Fruit fly (Drosophila melanogaster) whole organism, embryonic: Measurements from ENCODE around the gene Argp.
A peak's percentile ranks its signal among the peaks of the same experiment; 100 is the strongest.

Experiments used
- Adf1 ChIP-seq: fragments of 200-800 bp; sonication (Bioruptor generic); IDR thresholded peaks from 2 replicates; pipeline ENCODE4 v1.3.6; 2022; ENCODE audit warnings: missing biosample characterization, missing genetic modification characterization
- CG10147 ChIP-seq: fragments of 200-800 bp; sonication (Bioruptor generic); optimal IDR thresholded peaks from 2 replicates; lab custom pipeline; 2019; ENCODE audit warnings: missing biosample characterization, mild to moderate bottlenecking, missing genetic modification characterization, moderate library complexity
- CG10366 ChIP-seq: fragments of 200-800 bp; sonication (Bioruptor generic); IDR thresholded peaks from 2 replicates; pipeline ENCODE4 v1.3.6; 2022; ENCODE audit warnings: missing biosample characterization, missing genetic modification characterization
- CG12236 ChIP-seq: fragments of 200-800 bp; sonication (Bioruptor generic); optimal IDR thresholded peaks from 2 replicates; lab custom pipeline; 2016; ENCODE audit warnings: missing biosample characterization, missing genetic modification characterization
- CG13123 ChIP-seq: fragments of 200-800 bp; sonication (Bioruptor generic); optimal IDR thresholded peaks from 2 replicates; lab custom pipeline; 2016; ENCODE audit warnings: missing biosample characterization, missing genetic modification characterization
- CG13296 ChIP-seq: fragments of 200-800 bp; sonication (Bioruptor generic); optimal IDR thresholded peaks from 3 replicates; lab custom pipeline; 2018; ENCODE audit warnings: missing biosample characterization, mild to moderate bottlenecking, missing genetic modification characterization
- CG14441 ChIP-seq: fragments of 200-800 bp; sonication (Bioruptor generic); IDR thresholded peaks from 2 replicates; pipeline ENCODE4 v1.3.6; 2022; ENCODE audit warnings: missing biosample characterization, missing genetic modification characterization
- CG14860 ChIP-seq: fragments of 200-800 bp; sonication (Bioruptor generic); IDR thresholded peaks from 3 replicates; pipeline ENCODE4 v1.3.6; 2022; ENCODE audit warnings: missing biosample characterization, missing genetic modification characterization; ENCODE audit not compliant: partially characterized antibody
- CG15073 ChIP-seq: fragments of 200-800 bp; sonication (Bioruptor generic); optimal IDR thresholded peaks from 2 replicates; lab custom pipeline; 2016; ENCODE audit warnings: missing biosample characterization, missing genetic modification characterization
- CG15479 ChIP-seq: fragments of 200-800 bp; sonication (Bioruptor generic); optimal IDR thresholded peaks from 3 replicates; lab custom pipeline; 2019; ENCODE audit warnings: missing biosample characterization, mild to moderate bottlenecking, missing genetic modification characterization, moderate library complexity
- CG17359 ChIP-seq: fragments of 200-800 bp; sonication (Bioruptor generic); optimal IDR thresholded peaks from 3 replicates; lab custom pipeline; 2018; ENCODE audit warnings: missing biosample characterization, mild to moderate bottlenecking, missing genetic modification characterization, moderate library complexity
- CG17385 ChIP-seq: fragments of 200-800 bp; sonication (Bioruptor generic); optimal IDR thresholded peaks from 3 replicates; lab custom pipeline; 2018; ENCODE audit warnings: missing biosample characterization, mild to moderate bottlenecking, missing genetic modification characterization
- CG18619 ChIP-seq: fragments of 200-800 bp; sonication (Bioruptor generic); optimal IDR thresholded peaks from 3 replicates; lab custom pipeline; 2017; ENCODE audit warnings: missing biosample characterization, mild to moderate bottlenecking, missing genetic modification characterization
- CG33213 ChIP-seq: fragments of 200-800 bp; sonication (Bioruptor generic); optimal IDR thresholded peaks from 3 replicates; lab custom pipeline; 2016; ENCODE audit warnings: missing biosample characterization, missing genetic modification characterization
- CG6254 ChIP-seq: fragments of 200-800 bp; sonication (Bioruptor generic); optimal IDR thresholded peaks from 3 replicates; lab custom pipeline; 2017; ENCODE audit warnings: mild to moderate bottlenecking, missing biosample characterization, missing genetic modification reagents, missing genetic modification characterization
- CG7357 ChIP-seq: fragments of 200-800 bp; sonication (Bioruptor generic); IDR thresholded peaks from 3 replicates; pipeline ENCODE4 v1.3.6; 2022; ENCODE audit warnings: missing biosample characterization, missing genetic modification characterization
- CG7963 ChIP-seq: fragments of 200-800 bp; sonication (Bioruptor generic); IDR thresholded peaks from 3 replicates; pipeline ENCODE4 v1.3.6; 2022; ENCODE audit warnings: missing biosample characterization, missing genetic modification characterization; ENCODE audit not compliant: partially characterized antibody
- CG8388 ChIP-seq: fragments of 200-800 bp; sonication (Bioruptor generic); optimal IDR thresholded peaks from 2 replicates; lab custom pipeline; 2019; ENCODE audit warnings: missing biosample characterization, mild to moderate bottlenecking, missing genetic modification characterization, moderate library complexity
- CG8765 ChIP-seq: fragments of 200-800 bp; sonication (Bioruptor generic); IDR thresholded peaks from 2 replicates; pipeline ENCODE4 v1.3.6; 2022; ENCODE audit warnings: missing biosample characterization, missing genetic modification characterization
- CG9609 ChIP-seq: fragments of 200-800 bp; sonication (Bioruptor generic); optimal IDR thresholded peaks from 3 replicates; lab custom pipeline; 2016; ENCODE audit warnings: missing biosample characterization, missing genetic modification characterization
- Chrac-16 ChIP-seq: fragments of 200-800 bp; sonication (Bioruptor generic); optimal IDR thresholded peaks from 3 replicates; lab custom pipeline; 2016; ENCODE audit warnings: missing biosample characterization, missing genetic modification characterization
- E2f2 ChIP-seq: fragments of 200-800 bp; sonication (Bioruptor generic); IDR thresholded peaks from 2 replicates; pipeline ENCODE4 v1.3.6; 2022; ENCODE audit warnings: missing biosample characterization, missing genetic modification characterization
- Jarid2 ChIP-seq: fragments of 200-800 bp; sonication (Bioruptor generic); optimal IDR thresholded peaks from 3 replicates; lab custom pipeline; 2017; ENCODE audit warnings: mild to moderate bottlenecking, missing biosample characterization, missing genetic modification reagents, missing genetic modification characterization
- Meics ChIP-seq: fragments of 200-800 bp; sonication (Bioruptor generic); optimal IDR thresholded peaks from 2 replicates; lab custom pipeline; 2017; ENCODE audit warnings: missing biosample characterization, mild to moderate bottlenecking, missing genetic modification characterization
- Oaz ChIP-seq: fragments of 200-800 bp; sonication (Bioruptor generic); IDR thresholded peaks from 2 replicates; pipeline ENCODE4 v1.3.6; 2022; ENCODE audit warnings: missing biosample characterization, missing genetic modification characterization
- Stat92E ChIP-seq, 3 experiments: fragments of >200 bp in 2 of 3; fragments of 200-800 bp in 1 of 3; sonication (Bioruptor generic) in 1 of 3; optimal IDR thresholded peaks; 2 replicates each; lab custom pipeline; 2017 to 2019; ENCODE audit warnings: missing biosample characterization in 3 of 3, missing genetic modification characterization in 3 of 3, mild to moderate bottlenecking in 1 of 3, moderate library complexity in 1 of 3
- Taf1 ChIP-seq: fragments of 200-800 bp; sonication (Bioruptor generic); IDR thresholded peaks from 2 replicates; pipeline ENCODE4 v1.3.6; 2022; ENCODE audit warnings: missing biosample characterization, missing genetic modification characterization
- Trl ChIP-seq, 3 experiments: fragments of >200 bp in 2 of 3; fragments of 200-800 bp in 1 of 3; sonication (Bioruptor generic) in 1 of 3; optimal IDR thresholded peaks; 2 replicates in 1 of 3; 3 replicates in 2 of 3; lab custom pipeline; 2016 to 2017; ENCODE audit warnings: missing biosample characterization in 1 of 3, missing genetic modification characterization in 1 of 3
- Usf ChIP-seq: fragments of 200-800 bp; sonication (Bioruptor generic); optimal IDR thresholded peaks from 2 replicates; lab custom pipeline; 2017; ENCODE audit warnings: missing genotype, missing biosample characterization, missing genetic modification characterization
- ap ChIP-seq: fragments of 200-800 bp; sonication (Bioruptor generic); IDR thresholded peaks from 2 replicates; pipeline ENCODE4 v1.3.6; 2022; ENCODE audit warnings: missing biosample characterization, missing genetic modification characterization
- chm ChIP-seq: fragments of 200-800 bp; sonication (Bioruptor generic); IDR thresholded peaks from 2 replicates; pipeline ENCODE4 v1.3.6; 2022; ENCODE audit warnings: missing biosample characterization, missing genetic modification characterization
- dati ChIP-seq: fragments of 200-800 bp; sonication (Bioruptor generic); IDR thresholded peaks from 2 replicates; pipeline ENCODE4 v1.3.6; 2022; ENCODE audit warnings: missing biosample characterization, missing genetic modification characterization
- dysf ChIP-seq: fragments of 200-800 bp; sonication (Bioruptor generic); IDR thresholded peaks from 3 replicates; pipeline ENCODE4 v1.3.6; 2022; ENCODE audit warnings: missing biosample characterization, missing genetic modification characterization
- emc ChIP-seq: fragments of 200-800 bp; sonication (Bioruptor generic); optimal IDR thresholded peaks from 2 replicates; lab custom pipeline; 2016; ENCODE audit warnings: missing biosample characterization, missing genetic modification characterization
- eyg ChIP-seq: fragments of 200-800 bp; sonication (Bioruptor generic); optimal IDR thresholded peaks from 3 replicates; lab custom pipeline; 2016; ENCODE audit warnings: missing biosample characterization, missing genetic modification characterization
- hkb ChIP-seq, 2 experiments: fragments of 200-800 bp in 1 of 2; fragments of >200 bp in 1 of 2; sonication (Bioruptor generic) in 1 of 2; IDR thresholded peaks in 1 of 2; optimal IDR thresholded peaks in 1 of 2; 2 replicates each; pipeline versions ENCODE4 v1.3.6 to Lab custom; 2017 to 2022; ENCODE audit warnings: missing biosample characterization in 1 of 2, missing genetic modification characterization in 1 of 2
- jigr1 ChIP-seq: fragments of 200-800 bp; sonication (Bioruptor generic); IDR thresholded peaks from 3 replicates; pipeline ENCODE4 v1.3.6; 2022; ENCODE audit warnings: missing biosample characterization, missing genetic modification characterization
- jing ChIP-seq: fragments of 200-800 bp; sonication (Bioruptor generic); optimal IDR thresholded peaks from 2 replicates; lab custom pipeline; 2018; ENCODE audit warnings: missing biosample characterization, mild to moderate bottlenecking, missing genetic modification characterization
- mam ChIP-seq: fragments of 200-800 bp; sonication (Bioruptor generic); optimal IDR thresholded peaks from 3 replicates; lab custom pipeline; 2016; ENCODE audit warnings: missing biosample characterization, missing genetic modification characterization
- nom ChIP-seq: fragments of 200-800 bp; sonication (Bioruptor generic); optimal IDR thresholded peaks from 2 replicates; lab custom pipeline; 2017; ENCODE audit warnings: missing biosample characterization, missing genetic modification characterization, mild to moderate bottlenecking, moderate library complexity, missing genetic modification reagents
- pb ChIP-seq: fragments of 200-800 bp; sonication (Bioruptor generic); optimal IDR thresholded peaks from 3 replicates; lab custom pipeline; 2016; ENCODE audit warnings: missing biosample characterization, missing genetic modification characterization
- peb ChIP-seq: fragments of 200-800 bp; sonication (Bioruptor generic); IDR thresholded peaks from 2 replicates; pipeline ENCODE4 v1.3.6; 2022; ENCODE audit warnings: missing biosample characterization, missing genetic modification characterization
- pnt ChIP-seq: fragments of 200-800 bp; sonication (Bioruptor generic); optimal IDR thresholded peaks from 3 replicates; lab custom pipeline; 2016; ENCODE audit warnings: missing biosample characterization, missing genetic modification characterization
- shn ChIP-seq: fragments of 200-800 bp; sonication (Bioruptor generic); optimal IDR thresholded peaks from 3 replicates; lab custom pipeline; 2016; ENCODE audit warnings: missing biosample characterization, missing genetic modification characterization
- so ChIP-seq: fragments of 200-800 bp; sonication (Bioruptor generic); IDR thresholded peaks from 3 replicates; pipeline ENCODE4 v1.3.6; 2022; ENCODE audit warnings: missing biosample characterization, missing genetic modification characterization
- sqz ChIP-seq: fragments of 200-800 bp; sonication (Bioruptor generic); optimal IDR thresholded peaks from 3 replicates; lab custom pipeline; 2018; ENCODE audit warnings: missing biosample characterization, mild to moderate bottlenecking, missing genetic modification characterization
- tgo ChIP-seq: fragments of 200-800 bp; sonication (Bioruptor generic); IDR thresholded peaks from 3 replicates; pipeline ENCODE4 v1.3.6; 2022; ENCODE audit warnings: missing biosample characterization, missing genetic modification characterization
- tio ChIP-seq: fragments of 200-800 bp; sonication (Bioruptor generic); optimal IDR thresholded peaks from 2 replicates; lab custom pipeline; 2017; ENCODE audit warnings: missing biosample characterization, missing genetic modification characterization, inconsistent platforms
- tx ChIP-seq: fragments of 200-800 bp; sonication (Bioruptor generic); optimal IDR thresholded peaks from 2 replicates; lab custom pipeline; 2016; ENCODE audit warnings: missing biosample characterization, missing genetic modification characterization
- unc-4 ChIP-seq: fragments of 200-800 bp; sonication (Bioruptor generic); IDR thresholded peaks from 2 replicates; pipeline ENCODE4 v1.3.6; 2022; ENCODE audit warnings: missing biosample characterization, missing genetic modification characterization; ENCODE audit not compliant: partially characterized antibody
- zen ChIP-seq: fragments of 200-800 bp; sonication (Bioruptor generic); optimal IDR thresholded peaks from 3 replicates; lab custom pipeline; 2018; ENCODE audit warnings: missing biosample characterization, mild to moderate bottlenecking, missing genetic modification characterization, moderate library complexity

Gene Argp

dm6 chr3R:13710645-13711044 is 906 bp upstream of the Argp start (continued):
- no peak for TF ChIP-seq Usf
- no peak for TF ChIP-seq CG18619 (GFP tag; lab: Kevin White, UChicago)
- TF ChIP-seq mam (GFP tag; lab: Kevin White, UChicago), result no peak
- TF ChIP-seq CG10147 (GFP tag; lab: Kevin White, UChicago), result no peak
- TF ChIP-seq CG8388 (GFP tag; lab: Kevin White, UChicago), result peak; percentile 3
- TF ChIP-seq CG17385 (GFP tag; lab: Kevin White, UChicago), result peak; percentile 7
- TF ChIP-seq dati (GFP tag; lab: Robert Waterston, UW), result no peak
- no peak for TF ChIP-seq hkb (optimal IDR thresholded peaks at IDR 0.05; lab: Kevin White, UChicago)
- TF ChIP-seq hkb (GFP tag; IDR thresholded peaks at IDR 0.05; lab: Robert Waterston, UW), result 0 out of 2 replicates have a peak, but pooled peaks have one; percentile 15
- TF ChIP-seq ap (GFP tag; lab: Robert Waterston, UW), result no peak
- no peak for TF ChIP-seq Chrac-16 (GFP tag; lab: Kevin White, UChicago)
- no peak for TF ChIP-seq Taf1 (GFP tag; lab: Robert Waterston, UW)
- TF ChIP-seq jigr1 (GFP tag; lab: Robert Waterston, UW), result no peak
- TF ChIP-seq pnt, result no peak
- peak; percentile 6; the same call in 1 of the 3 replicates for TF ChIP-seq dysf (GFP tag; lab: Robert Waterston, UW)
- no peak for TF ChIP-seq CG7963 (GFP tag; lab: Robert Waterston, UW)
- TF ChIP-seq CG33213 (GFP tag; lab: Kevin White, UChicago), result no peak
- TF ChIP-seq unc-4, result no peak
- no peak for TF ChIP-seq shn (GFP tag; lab: Kevin White, UChicago)
- TF ChIP-seq CG7357 (GFP tag; lab: Robert Waterston, UW), result no peak
- no peak for TF ChIP-seq CG15479
- TF ChIP-seq pb (GFP tag; lab: Kevin White, UChicago), result no peak
- no peak for TF ChIP-seq Adf1 (GFP tag; lab: Robert Waterston, UW)
- no peak for TF ChIP-seq CG6254 (GFP tag; lab: Kevin White, UChicago)
- TF ChIP-seq CG9609 (GFP tag; lab: Kevin White, UChicago), result no peak
- TF ChIP-seq Trl (optimal IDR thresholded peaks at IDR 0.05; lab: Kevin White, UChicago), result no peak
- no peak for TF ChIP-seq Trl (GFP tag; optimal IDR thresholded peaks at IDR 0.05; lab: Kevin White, UChicago)
- TF ChIP-seq emc (GFP tag; lab: Kevin White, UChicago), result no peak
- TF ChIP-seq CG8765 (GFP tag; lab: Robert Waterston, UW), result no peak
- TF ChIP-seq CG14860 (GFP tag; lab: Robert Waterston, UW), result no peak
- no peak for TF ChIP-seq tio
- no peak for TF ChIP-seq CG13296 (GFP tag; lab: Kevin White, UChicago)
- 0 out of 2 replicates have a peak, but pooled peaks have one; percentile 37 for TF ChIP-seq chm (GFP tag; lab: Robert Waterston, UW)
- no peak for TF ChIP-seq zen (tag; lab: Kevin White, UChicago)
- TF ChIP-seq eyg (GFP tag; lab: Kevin White, UChicago), result no peak
- no peak for TF ChIP-seq Stat92E (GFP tag; optimal IDR thresholded peaks at IDR 0.05; lab: Kevin White, UChicago)
- peak; percentile 30; the same call in 1 of the 2 replicates for TF ChIP-seq CG10366
- TF ChIP-seq jing (GFP tag; lab: Kevin White, UChicago), result no peak
- TF ChIP-seq tx (GFP tag; lab: Kevin White, UChicago), result no peak
- peak; percentile 39; the same call in 1 of the 3 replicates for TF ChIP-seq so (GFP tag; lab: Robert Waterston, UW)
- peak; percentile 23 for TF ChIP-seq Meics
- no peak for TF ChIP-seq CG12236 (GFP tag; lab: Kevin White, UChicago)
- no peak for TF ChIP-seq CG13123
- TF ChIP-seq CG15073 (GFP tag; lab: Kevin White, UChicago), result no peak
- TF ChIP-seq CG14441 (GFP tag; lab: Robert Waterston, UW), result no peak
- peak; percentile 52 for TF ChIP-seq sqz
- no peak for TF ChIP-seq Jarid2
- TF ChIP-seq CG17359 (tag; lab: Kevin White, UChicago), result no peak
- TF ChIP-seq nom (GFP tag; lab: Kevin White, UChicago), result no peak
- TF ChIP-seq tgo (GFP tag; lab: Robert Waterston, UW), result no peak
- no peak for TF ChIP-seq peb (GFP tag; lab: Robert Waterston, UW)
- no peak for TF ChIP-seq Oaz (GFP tag; lab: Robert Waterston, UW)
- TF ChIP-seq E2f2 (GFP tag; lab: Robert Waterston, UW), result peak; percentile 62
